Worm (Caenorhabditis elegans) whole organism, L4/young adult: ENCODE measurements around the gene mrpl-39.

Experiments
- W03F9.2 ChIP-seq: fragments of 150-350 bp; optimal IDR thresholded peaks from 2 replicates; lab custom pipeline; 2014; ENCODE audit warnings: missing biosample characterization, missing genetic modification characterization
- him-1 ChIP-seq: sonication (generic microtip); optimal IDR thresholded peaks from 2 replicates; lab custom pipeline; 2016; ENCODE audit warnings: missing genotype, missing genetic modification reagents, missing genetic modification characterization, missing compliant biosample characterization

DNA sequence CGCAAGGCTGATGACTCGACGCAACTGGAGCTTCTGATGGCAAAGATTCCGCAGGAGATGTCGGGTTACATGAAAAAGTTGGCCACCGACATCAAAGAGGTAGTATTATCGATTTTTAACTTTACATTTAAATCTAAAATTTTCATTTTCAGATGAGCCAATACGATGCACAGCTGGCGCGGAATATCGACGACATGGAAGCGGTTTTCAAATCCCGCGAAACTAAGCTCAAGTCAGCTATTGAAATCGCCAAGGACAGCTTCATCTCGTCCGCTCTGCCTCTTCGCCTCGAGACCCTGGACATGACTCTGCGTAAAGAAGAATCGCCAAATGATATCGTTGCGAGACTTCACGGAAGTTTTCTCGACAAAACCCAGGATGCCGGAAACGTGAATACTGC, 48.3 kb downstream of the mrpl-39 start, which contains the start of gene T10B5.3:
- no peak for TF ChIP-seq W03F9.2 (tag; lab: Kevin White, UChicago)
- no peak for TF ChIP-seq him-1 (tag; lab: Kevin White, UChicago)
